Worm (Caenorhabditis elegans) whole organism, L4 larva: ENCODE results near the gene rnp-5.

Experiments used
- R02D3.7 ChIP-seq: fragments of 150-350 bp; sonication (generic microtip); optimal IDR thresholded peaks from 3 replicates; lab custom pipeline; 2014; ENCODE audit warnings: missing biosample characterization, missing genetic modification characterization
- T26A8.4 ChIP-seq: fragments of 200-800 bp; sonication (Bioruptor generic); IDR thresholded peaks from 2 replicates; pipeline ENCODE4 v1.3.6; 2022; ENCODE audit warnings: missing genetic modification characterization, missing compliant biosample characterization
- Y75B8A.6 ChIP-seq: fragments of 200-800 bp; sonication (Bioruptor generic); IDR thresholded peaks from 2 replicates; pipeline ENCODE4 v1.3.6; 2022; ENCODE audit warnings: missing genetic modification reagents, missing genetic modification characterization, missing compliant biosample characterization
- ZK337.2 ChIP-seq: fragments of 200-800 bp; sonication (Bioruptor generic); IDR thresholded peaks from 2 replicates; pipeline ENCODE4 v1.3.6; 2022; ENCODE audit warnings: missing genetic modification reagents, missing genetic modification characterization, missing compliant biosample characterization
- aha-1 ChIP-seq: fragments of 150-350 bp; peaks from one replicate; lab custom pipeline; 2014; ENCODE audit warnings: missing biosample characterization, missing genetic modification characterization
- ama-1 ChIP-seq: fragments of 150-350 bp; optimal IDR thresholded peaks from 2 replicates; lab custom pipeline; 2014; ENCODE audit warnings: inconsistent platforms, mixed read lengths
- ceh-20 ChIP-seq: fragments of 200-800 bp; sonication (Bioruptor generic); IDR thresholded peaks from 2 replicates; pipeline ENCODE4 v1.3.6; 2022; ENCODE audit warnings: missing genetic modification reagents, missing genetic modification characterization, missing compliant biosample characterization
- ceh-32 ChIP-seq: sonication (generic microtip); optimal IDR thresholded peaks from 2 replicates; lab custom pipeline; 2016; ENCODE audit warnings: mild to moderate bottlenecking, missing genetic modification characterization, missing compliant biosample characterization; ENCODE audit not compliant: poor library complexity
- ceh-44 ChIP-seq: fragments of 200-800 bp; sonication (Bioruptor generic); IDR thresholded peaks from 2 replicates; pipeline ENCODE4 v1.3.6; 2022; ENCODE audit warnings: missing genetic modification reagents, missing genetic modification characterization, missing compliant biosample characterization
- cey-2 ChIP-seq: sonication (generic microtip); optimal IDR thresholded peaks from 3 replicates; lab custom pipeline; 2017; ENCODE audit warnings: missing genetic modification characterization, mild to moderate bottlenecking, missing compliant biosample characterization, antibody characterized with exemption, borderline replicate concordance; ENCODE audit not compliant: insufficient read depth
- daf-16 ChIP-seq, 3 experiments: sonication (generic microtip); optimal IDR thresholded peaks; 2 replicates each; lab custom pipeline; 2016 to 2017; ENCODE audit warnings: missing genetic modification characterization in 3 of 3, missing genetic modification reagents in 3 of 3, mild to moderate bottlenecking in 2 of 3, missing compliant biosample characterization in 2 of 3, missing biosample characterization in 1 of 3, moderate library complexity in 1 of 3
- daf-19 ChIP-seq: fragments of 200-800 bp; sonication (Bioruptor generic); conservative IDR thresholded peaks from 2 replicates; pipeline ENCODE4 v1.3.6; 2022; ENCODE audit warnings: missing genetic modification characterization, missing compliant biosample characterization
- dve-1 ChIP-seq: sonication (generic microtip); optimal IDR thresholded peaks from 2 replicates; lab custom pipeline; 2017; ENCODE audit warnings: antibody characterized with exemption, mild to moderate bottlenecking, missing genetic modification characterization, missing compliant biosample characterization; ENCODE audit not compliant: insufficient read depth
- hlh-11 ChIP-seq: fragments of 200-800 bp; sonication (Bioruptor generic); optimal IDR thresholded peaks from 2 replicates; lab custom pipeline; 2018; ENCODE audit warnings: mild to moderate bottlenecking, missing genetic modification characterization, missing compliant biosample characterization
- lim-7 ChIP-seq: fragments of 200-800 bp; sonication (Bioruptor generic); IDR thresholded peaks from 2 replicates; pipeline ENCODE4 v1.3.6; 2022; ENCODE audit warnings: missing genetic modification characterization, missing compliant biosample characterization
- lin-38 ChIP-seq: fragments of 200-800 bp; sonication (Bioruptor generic); IDR thresholded peaks from 2 replicates; pipeline ENCODE4 v1.3.6; 2022; ENCODE audit warnings: missing genetic modification reagents, missing genetic modification characterization, missing compliant biosample characterization
- madf-5 ChIP-seq, 2 experiments: fragments of 200-800 bp; sonication (Bioruptor generic); IDR thresholded peaks; 2 replicates each; pipeline ENCODE4 v1.3.6; 2022; ENCODE audit warnings: missing compliant biosample characterization in 2 of 2, missing genetic modification characterization in 2 of 2
- mdl-1 ChIP-seq, 2 experiments: fragments of 150-350 bp in 1 of 2; sonication (generic microtip) in 1 of 2; optimal IDR thresholded peaks; 2 replicates each; lab custom pipeline; 2014 to 2017; ENCODE audit warnings: missing biosample characterization in 2 of 2, missing genetic modification characterization in 2 of 2
- mes-2 ChIP-seq: sonication (generic microtip); optimal IDR thresholded peaks from 2 replicates; lab custom pipeline; 2016; ENCODE audit warnings: missing genotype, mild to moderate bottlenecking, missing genetic modification characterization, missing compliant biosample characterization; ENCODE audit not compliant: poor library complexity, severe bottlenecking
- nhr-10 ChIP-seq: fragments of 150-350 bp; optimal IDR thresholded peaks from 2 replicates; lab custom pipeline; 2014; ENCODE audit warnings: missing biosample characterization, missing genetic modification characterization
- nhr-25 ChIP-seq: sonication (generic microtip); optimal IDR thresholded peaks from 2 replicates; lab custom pipeline; 2017; ENCODE audit warnings: missing genetic modification characterization, mild to moderate bottlenecking, missing compliant biosample characterization, antibody characterized with exemption, moderate library complexity, borderline replicate concordance; ENCODE audit not compliant: insufficient read depth
- nhr-41 ChIP-seq: fragments of 200-800 bp; sonication (Bioruptor generic); IDR thresholded peaks from 2 replicates; pipeline ENCODE4 v1.3.6; 2022; ENCODE audit warnings: missing genetic modification reagents, missing genetic modification characterization, missing compliant biosample characterization
- nhr-6 ChIP-seq: fragments of 150-350 bp; optimal IDR thresholded peaks from 2 replicates; lab custom pipeline; 2014; ENCODE audit warnings: missing biosample characterization, missing genetic modification characterization
- nhr-76 ChIP-seq: fragments of 150-350 bp; optimal IDR thresholded peaks from 2 replicates; lab custom pipeline; 2014; ENCODE audit warnings: missing biosample characterization, missing genetic modification characterization
- pha-4 ChIP-seq, 2 experiments: fragments of 150-350 bp in 1 of 2; fragments of 200-800 bp in 1 of 2; sonication (Bioruptor generic) in 1 of 2; IDR thresholded peaks in 1 of 2; optimal IDR thresholded peaks in 1 of 2; 2 replicates each; pipeline versions ENCODE4 v1.3.6 to Lab custom; 2014 to 2022; ENCODE audit warnings: missing genetic modification characterization in 2 of 2, missing genetic modification reagents in 2 of 2, missing biosample characterization in 1 of 2, missing compliant biosample characterization in 1 of 2
- set-16 ChIP-seq: fragments of 200-800 bp; sonication (Bioruptor generic); IDR thresholded peaks from 2 replicates; pipeline ENCODE4 v1.3.6; 2022; ENCODE audit warnings: missing genetic modification reagents, missing genetic modification characterization, missing compliant biosample characterization
- unc-62 ChIP-seq, 3 experiments: fragments of 150-350 bp in 1 of 3; sonication (generic microtip); optimal IDR thresholded peaks in 2 of 3; peaks in 1 of 3; 1 replicate in 1 of 3; 2 replicates in 2 of 3; lab custom pipeline; 2014 to 2017; ENCODE audit warnings: missing biosample characterization in 3 of 3, missing genetic modification characterization in 3 of 3, missing genetic modification reagents in 3 of 3, missing genotype in 1 of 3
- vab-7 ChIP-seq: fragments of 200-800 bp; sonication (Bioruptor generic); IDR thresholded peaks from 2 replicates; pipeline ENCODE4 v1.3.6; 2022; ENCODE audit warnings: missing genetic modification reagents, missing genetic modification characterization, missing compliant biosample characterization
- zfp-2 ChIP-seq: sonication (generic microtip); optimal IDR thresholded peaks from 2 replicates; lab custom pipeline; 2016; ENCODE audit warnings: mild to moderate bottlenecking, missing genetic modification characterization, missing compliant biosample characterization
- zfp-3 ChIP-seq: fragments of 200-800 bp; sonication (Bioruptor generic); conservative IDR thresholded peaks from 2 replicates; pipeline ENCODE4 v1.3.6; 2022; ENCODE audit warnings: missing genetic modification reagents, missing genetic modification characterization, missing compliant biosample characterization
- ztf-11 ChIP-seq: fragments of 150-350 bp; optimal IDR thresholded peaks from 2 replicates; lab custom pipeline; 2014; ENCODE audit warnings: missing biosample characterization, missing genetic modification characterization

Gene rnp-5

ce11 chrIII:861819-862356, 8.2 kb upstream of the rnp-5 start, which contains the start of gene arx-4:
arx-4 (plus strand) TSS chrIII:862306.
- TF ChIP-seq lin-38: peak; percentile 50
- TF ChIP-seq ceh-32 (tag; lab: Kevin White, UChicago): no peak
- TF ChIP-seq aha-1: peak; percentile 89
- no peak for TF ChIP-seq lim-7 (GFP tag; lab: Robert Waterston, UW)
- TF ChIP-seq daf-16 (GFP tag; optimal IDR thresholded peaks at IDR 0.05; lab: Kevin White, UChicago): no peak
- TF ChIP-seq daf-16 (tag; optimal IDR thresholded peaks at IDR 0.05; lab: Kevin White, UChicago): peak; percentile 36
- TF ChIP-seq daf-19: no peak
- no peak for TF ChIP-seq pha-4 (GFP tag; IDR thresholded peaks at IDR 0.05; lab: Robert Waterston, UW)
- peak; percentile 34 for TF ChIP-seq pha-4 (tag; optimal IDR thresholded peaks at IDR 0.05; lab: Kevin White, UChicago)
- TF ChIP-seq vab-7: no peak
- TF ChIP-seq mes-2 (tag; lab: Kevin White, UChicago): peak; percentile 40
- TF ChIP-seq zfp-2: no peak
- TF ChIP-seq ztf-11 (tag; lab: Kevin White, UChicago): no peak
- TF ChIP-seq nhr-6: no peak
- TF ChIP-seq dve-1: peak; percentile 7
- no peak for TF ChIP-seq ceh-44
- TF ChIP-seq mdl-1 (tag; optimal IDR thresholded peaks at IDR 0.05; lab: Kevin White, UChicago): no peak

ce11 chrIII:859898-860297, 6.2 kb upstream of the rnp-5 start, which contains the start of gene exos-4.2:
exos-4.2 (plus strand) TSS chrIII:860198.
- no peak for TF ChIP-seq R02D3.7 (tag; lab: Kevin White, UChicago)
- TF ChIP-seq nhr-76 (tag; lab: Kevin White, UChicago): no peak
- no peak for TF ChIP-seq zfp-3 (GFP tag; lab: Robert Waterston, UW)
- TF ChIP-seq nhr-25 (tag; lab: Kevin White, UChicago): no peak
- TF ChIP-seq lin-38: no peak
- no peak for TF ChIP-seq ceh-44

ce11 chrIII:856908-857307, 3.2 kb upstream of the rnp-5 start:
- peak; percentile 90 for TF ChIP-seq aha-1
- no peak for TF ChIP-seq hlh-11 (tag; lab: Kevin White, UChicago)

- TF ChIP-seq T26A8.4 (GFP tag; lab: Robert Waterston, UW) (no peak), nhr-6 (no peak), nhr-10 (tag; lab: Kevin White, UChicago) (no peak), cey-2 (no peak), ama-1 (lab: Kevin White, UChicago) (no peak)
These were observed 2.6 kb upstream of the rnp-5 start, which contains the start of gene K02F3.12 for ce11 chrIII:856260-856659. K02F3.12 (plus strand) TSS chrIII:856560.

- TF ChIP-seq ceh-20 (GFP tag; lab: Robert Waterston, UW): no peak
- peak in 1 of 2 experiments; percentile 74 for TF ChIP-seq unc-62 (GFP tag; optimal IDR thresholded peaks at IDR 0.05 in 1 of 2; lab: Kevin White, UChicago)
- no peak for TF ChIP-seq unc-62 (tag; optimal IDR thresholded peaks at IDR 0.05; lab: Kevin White, UChicago)
- peak; percentile 18; the same call in 1 of the 2 replicates for TF ChIP-seq lim-7 (GFP tag; lab: Robert Waterston, UW)
- TF ChIP-seq Y75B8A.6 (GFP tag; lab: Robert Waterston, UW): 0 out of 2 replicates have a peak, but pooled peaks have one; percentile 31
- TF ChIP-seq set-16: peak; percentile 94
- TF ChIP-seq ZK337.2 (GFP tag; lab: Robert Waterston, UW): 0 out of 2 replicates have a peak, but pooled peaks have one; percentile 20
- TF ChIP-seq nhr-41: no peak
- TF ChIP-seq madf-5 (GFP tag; IDR thresholded peaks at IDR 0.05; lab: Robert Waterston, UW): 0 out of 4 replicates have a peak, but pooled peaks of 1 of the 2 experiments have one; percentile 14
These were observed 295 bp downstream of the rnp-5 start for ce11 chrIII:853414-853813.
